Worm (Caenorhabditis elegans): Measurements from ENCODE around the gene srz-103.

- no peak for TF ChIP-seq lsy-2 (tag; optimal IDR thresholded peaks at IDR 0.05)
- no peak for TF ChIP-seq ama-1 (optimal IDR thresholded peaks at IDR 0.05)
- no peak for TF ChIP-seq mep-1 (tag; optimal IDR thresholded peaks at IDR 0.05)
- no peak for TF ChIP-seq aly-2 (tag; optimal IDR thresholded peaks at IDR 0.05)
- no peak for TF ChIP-seq nhr-11 (tag; optimal IDR thresholded peaks at IDR 0.05)
- TF ChIP-seq dpl-1 (GFP tag; optimal IDR thresholded peaks at IDR 0.05) = no peak
Measured at ce11 chrV:16668473-16668872, 10.7 kb downstream of the srz-103 start, which contains the start of gene F14F8.9.

All from whole organism, L4 larva.